Worm (Caenorhabditis elegans) whole organism, L3 larva: Measurements from ENCODE around the gene prx-1.

ENCODE experiments used
- R02D3.7 ChIP-seq: fragments of 150-350 bp; optimal IDR thresholded peaks from 2 replicates; lab custom pipeline; 2014; ENCODE audit warnings: missing biosample characterization, missing genetic modification characterization
- ama-1 ChIP-seq: fragments of 150-350 bp; optimal IDR thresholded peaks from 2 replicates; lab custom pipeline; 2018
- ceh-28 ChIP-seq: fragments of 150-350 bp; optimal IDR thresholded peaks from 2 replicates; lab custom pipeline; 2014; ENCODE audit warnings: missing biosample characterization, missing genetic modification reagents, missing genetic modification characterization
- elt-2 ChIP-seq: sonication (generic microtip); optimal IDR thresholded peaks from 2 replicates; lab custom pipeline; 2016; ENCODE audit warnings: missing genetic modification reagents, mild to moderate bottlenecking, missing genetic modification characterization, missing compliant biosample characterization
- elt-3 ChIP-seq, 3 experiments: fragments of 150-350 bp in 1 of 3; sonication (generic microtip) in 2 of 3; optimal IDR thresholded peaks; 2 replicates in 2 of 3; 4 replicates in 1 of 3; lab custom pipeline; 2014 to 2017; ENCODE audit warnings: missing biosample characterization in 3 of 3, missing genetic modification characterization in 3 of 3
- nfya-1 ChIP-seq: sonication (generic microtip); optimal IDR thresholded peaks from 2 replicates; lab custom pipeline; 2017; ENCODE audit warnings: missing genetic modification characterization, mild to moderate bottlenecking, missing compliant biosample characterization, antibody characterized with exemption, moderate library complexity; ENCODE audit not compliant: insufficient read depth
- nhr-237 ChIP-seq: fragments of 150-350 bp; optimal IDR thresholded peaks from 2 replicates; lab custom pipeline; 2014; ENCODE audit warnings: missing biosample characterization, missing genetic modification characterization
- nhr-25 ChIP-seq: sonication (generic microtip); optimal IDR thresholded peaks from 2 replicates; lab custom pipeline; 2017; ENCODE audit warnings: missing biosample characterization, missing genetic modification characterization
- snpc-4 ChIP-seq: fragments of 150-350 bp; optimal IDR thresholded peaks from 2 replicates; lab custom pipeline; 2014; ENCODE audit warnings: missing biosample characterization, missing genetic modification characterization
- tbx-2 ChIP-seq: sonication (generic microtip); optimal IDR thresholded peaks from 2 replicates; lab custom pipeline; 2016; ENCODE audit warnings: mild to moderate bottlenecking, missing genetic modification characterization, missing compliant biosample characterization
- unc-62 ChIP-seq: fragments of 150-350 bp; sonication (generic microtip); optimal IDR thresholded peaks from 4 replicates; lab custom pipeline; 2014; ENCODE audit warnings: missing biosample characterization, missing genetic modification reagents, missing genetic modification characterization
- ztf-4 ChIP-seq: fragments of 150-350 bp; optimal IDR thresholded peaks from 2 replicates; lab custom pipeline; 2014; ENCODE audit warnings: missing biosample characterization, missing genetic modification characterization

DNA sequence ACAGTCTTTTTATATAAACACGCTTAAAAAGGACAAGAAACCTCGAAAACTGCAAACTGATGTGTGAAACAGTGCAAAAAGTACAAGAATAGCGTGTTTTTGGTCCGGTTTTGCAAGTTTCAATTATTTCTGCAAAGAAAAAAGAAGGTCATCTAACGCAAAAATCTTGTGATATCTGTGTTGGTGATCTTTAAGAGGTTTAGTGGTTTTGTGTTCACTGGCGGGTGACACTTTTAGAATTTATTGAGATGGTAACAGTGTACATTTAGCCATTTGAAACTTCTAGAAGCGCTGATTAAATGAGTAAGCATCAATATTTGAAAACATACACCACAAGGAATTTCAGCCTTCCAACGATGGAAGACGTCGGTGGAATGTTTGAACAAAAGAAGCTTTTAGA is 9.1 kb downstream of the prx-1 start:
- TF ChIP-seq R02D3.7 = no peak
- no peak for TF ChIP-seq snpc-4 (tag; lab: Kevin White, UChicago)
- no peak for TF ChIP-seq ztf-4 (tag; lab: Kevin White, UChicago)
- TF ChIP-seq tbx-2 (tag; lab: Kevin White, UChicago) = no peak
- TF ChIP-seq unc-62 (GFP tag; lab: Kevin White, UChicago) = no peak
- no peak for TF ChIP-seq ama-1 (lab: Kevin White, UChicago)
- TF ChIP-seq nhr-237 (tag; lab: Kevin White, UChicago) = no peak
- TF ChIP-seq nfya-1 (tag; lab: Kevin White, UChicago) = no peak
- no peak for TF ChIP-seq elt-3 (tag; optimal IDR thresholded peaks at IDR 0.05; lab: Kevin White, UChicago)
- TF ChIP-seq elt-2 (tag; lab: Kevin White, UChicago) = no peak
- TF ChIP-seq nhr-25 = peak; percentile 56
- no peak for TF ChIP-seq ceh-28 (tag; lab: Kevin White, UChicago)
